Fruit fly (Drosophila melanogaster): ENCODE measurements around the gene Dim1.

Dim1 gene

DNA sequence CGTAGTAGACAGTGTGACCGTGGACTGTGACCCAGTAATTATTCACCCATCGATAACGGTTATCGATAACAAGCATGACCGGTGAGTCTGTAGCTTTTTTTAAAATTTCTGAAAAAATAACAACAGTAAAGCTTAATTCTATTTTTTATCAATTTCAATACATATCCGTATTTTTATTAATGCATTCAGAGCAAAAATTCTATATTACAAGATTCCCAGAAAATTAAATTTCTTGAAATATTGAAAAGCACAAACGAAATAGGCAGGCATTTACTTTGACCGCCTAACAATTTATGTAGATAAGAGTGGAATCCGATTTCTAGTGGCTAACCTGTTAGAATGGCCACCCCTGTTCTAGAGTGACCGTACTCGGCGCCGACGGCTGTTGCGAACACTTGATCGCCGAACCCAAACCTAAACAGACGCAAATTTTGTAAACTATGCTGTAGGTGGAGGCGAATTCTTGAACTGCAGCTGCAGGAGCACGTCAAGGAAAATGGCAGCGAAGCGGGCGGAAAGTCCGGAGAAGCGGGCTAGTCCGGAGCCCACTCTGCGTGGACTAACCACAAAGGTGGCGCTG lies 9.1 kb upstream of the Dim1 start, which contains the start of gene CG3652 (continued):
- TF ChIP-seq CG33557 (GFP tag; optimal IDR thresholded peaks at IDR 0.05) (no peak), insv (GFP tag; optimal IDR thresholded peaks at IDR 0.05) (no peak), gro (GFP tag; optimal IDR thresholded peaks at IDR 0.05) (no peak), Six4 (GFP tag; optimal IDR thresholded peaks at IDR 0.05) (no peak), croc (GFP tag; conservative IDR thresholded peaks at IDR 0.05) (no peak), ssp (GFP tag; IDR thresholded peaks at IDR 0.05) (no peak), CG4404 (GFP tag; IDR thresholded peaks at IDR 0.05) (no peak), tup (GFP tag; optimal IDR thresholded peaks at IDR 0.05) (no peak), CG10654 (GFP tag; optimal IDR thresholded peaks at IDR 0.05) (peak; percentile 1), vnd (GFP tag; IDR thresholded peaks at IDR 0.05; ENCODE audit: partially characterized antibody) (no peak), Spps (tag; optimal IDR thresholded peaks at IDR 0.05) (no peak), CG10321 (GFP tag; IDR thresholded peaks at IDR 0.05) (no peak), stwl (tag; optimal IDR thresholded peaks at IDR 0.05) (peak; percentile 38), CkIIα-i1 (GFP tag; IDR thresholded peaks at IDR 0.05) (no peak), Gug (GFP tag; IDR thresholded peaks at IDR 0.05) (peak; percentile 12; the same call in 1 of the 4 replicates), Chrac-16 (GFP tag; optimal IDR thresholded peaks at IDR 0.05) (peak; percentile 43), CG11456 (GFP tag; IDR thresholded peaks at IDR 0.05) (no peak), NC2β (GFP tag; optimal IDR thresholded peaks at IDR 0.05) (peak; percentile 14), HLHmδ (GFP tag; optimal IDR thresholded peaks at IDR 0.05) (no peak), ase (GFP tag; IDR thresholded peaks at IDR 0.05) (no peak), Ets65A (GFP tag) (peak; percentile 43), CG34376 (GFP tag; optimal IDR thresholded peaks at IDR 0.05) (no peak), bbx (GFP tag; IDR thresholded peaks at IDR 0.05; ENCODE audit: partially characterized antibody) (0 out of 2 replicates have a peak, but pooled peaks have one; percentile 14), vfl (GFP tag; optimal IDR thresholded peaks at IDR 0.05) (peak; percentile 9), Elba2 (GFP tag; optimal IDR thresholded peaks at IDR 0.05) (no peak), CG15601 (tag; optimal IDR thresholded peaks at IDR 0.05) (no peak), zfh2 (GFP tag; optimal IDR thresholded peaks at IDR 0.05) (peak; percentile 53), Rx (GFP tag; IDR thresholded peaks at IDR 0.05) (no peak), nom (GFP tag; optimal IDR thresholded peaks at IDR 0.05) (no peak), bab2 (GFP tag; optimal IDR thresholded peaks at IDR 0.05) (peak; percentile 23), CG7839 (tag; optimal IDR thresholded peaks at IDR 0.05) (no peak), phol (tag; optimal IDR thresholded peaks at IDR 0.05) (peak; percentile 64), Xbp1 (GFP tag; optimal IDR thresholded peaks at IDR 0.05) (peak; percentile 49), h (optimal IDR thresholded peaks at IDR 0.05) (no peak), CG43689 (GFP tag; IDR thresholded peaks at IDR 0.05) (no peak), HLH3B (GFP tag; IDR thresholded peaks at IDR 0.05) (no peak), row (GFP tag; IDR thresholded peaks at IDR 0.05) (peak; percentile 70), CG1602 (GFP tag; optimal IDR thresholded peaks at IDR 0.05) (no peak), sc (optimal IDR thresholded peaks at IDR 0.05) (no peak), sc (GFP tag; optimal IDR thresholded peaks at IDR 0.05) (no peak), ranshi (GFP tag; IDR thresholded peaks at IDR 0.05) (no peak)

DNA sequence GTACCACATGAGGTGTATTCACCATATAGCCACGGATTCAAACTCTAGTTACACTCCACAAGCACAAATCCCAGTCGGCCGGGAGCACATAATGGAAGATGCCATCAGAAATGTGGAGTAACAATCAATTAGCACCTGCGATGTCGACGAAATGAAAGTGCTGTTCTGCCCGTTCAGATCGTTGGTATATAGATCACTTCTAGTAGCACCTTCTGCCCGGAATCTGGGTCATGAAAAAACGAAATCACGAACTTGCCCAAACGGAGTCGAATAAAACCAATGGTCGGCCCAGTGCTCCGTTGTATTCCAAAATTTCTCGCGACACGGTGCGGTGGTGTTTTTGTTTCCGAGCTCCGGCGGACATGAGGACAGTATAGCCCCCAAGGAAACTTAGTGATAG lies 2.4 kb upstream of the Dim1 start, which contains the start of gene CG33003:
Gene CG33003 (plus strand): TSS at position 301 of the 400 bp plus-strand sequence.
- TF ChIP-seq CG17359 (tag; optimal IDR thresholded peaks at IDR 0.05), result no peak
- no peak for TF ChIP-seq Oaz (GFP tag; IDR thresholded peaks at IDR 0.05)
- TF ChIP-seq CG8765 (GFP tag; IDR thresholded peaks at IDR 0.05), result no peak

Data from whole organism, embryonic.